Worm (Caenorhabditis elegans) whole organism, L4 larva: ENCODE data around the gene F35A5.1.

Experiments
- F10B5.3 ChIP-seq: sonication (generic microtip); optimal IDR thresholded peaks from 2 replicates; lab custom pipeline; 2016; ENCODE audit warnings: mild to moderate bottlenecking, missing genetic modification characterization, missing compliant biosample characterization
- aha-1 ChIP-seq: fragments of 150-350 bp; peaks from one replicate; lab custom pipeline; 2014; ENCODE audit warnings: missing biosample characterization, missing genetic modification characterization
- aly-2 ChIP-seq: sonication (generic microtip); optimal IDR thresholded peaks from 2 replicates; lab custom pipeline; 2018; ENCODE audit warnings: missing biosample characterization, missing genetic modification characterization
- ceh-32 ChIP-seq: sonication (generic microtip); optimal IDR thresholded peaks from 2 replicates; lab custom pipeline; 2016; ENCODE audit warnings: mild to moderate bottlenecking, missing genetic modification characterization, missing compliant biosample characterization; ENCODE audit not compliant: poor library complexity
- ceh-62 ChIP-seq: sonication (generic microtip); optimal IDR thresholded peaks from 2 replicates; lab custom pipeline; 2017; ENCODE audit warnings: missing biosample characterization, missing genetic modification characterization
- ces-1 ChIP-seq: fragments of 150-350 bp; sonication (generic microtip); optimal IDR thresholded peaks from 4 replicates; lab custom pipeline; 2014; ENCODE audit warnings: missing biosample characterization, missing genetic modification reagents, missing genetic modification characterization
- cey-2 ChIP-seq: sonication (generic microtip); optimal IDR thresholded peaks from 3 replicates; lab custom pipeline; 2017; ENCODE audit warnings: missing genetic modification characterization, mild to moderate bottlenecking, missing compliant biosample characterization, antibody characterized with exemption, borderline replicate concordance; ENCODE audit not compliant: insufficient read depth
- daf-12 ChIP-seq: fragments of 150-350 bp; optimal IDR thresholded peaks from 2 replicates; lab custom pipeline; 2014; ENCODE audit warnings: missing biosample characterization, missing genetic modification reagents, missing genetic modification characterization
- daf-16 ChIP-seq, 3 experiments: sonication (generic microtip); optimal IDR thresholded peaks; 2 replicates each; lab custom pipeline; 2016 to 2017; ENCODE audit warnings: missing genetic modification characterization in 3 of 3, missing genetic modification reagents in 3 of 3, mild to moderate bottlenecking in 2 of 3, missing compliant biosample characterization in 2 of 3, missing biosample characterization in 1 of 3, moderate library complexity in 1 of 3
- daf-8 ChIP-seq: fragments of 200-800 bp; sonication (Bioruptor generic); IDR thresholded peaks from 2 replicates; pipeline ENCODE4 v1.3.6; 2022; ENCODE audit warnings: missing genetic modification characterization, missing compliant biosample characterization
- dmd-8 ChIP-seq: fragments of 200-800 bp; sonication (Bioruptor generic); IDR thresholded peaks from 2 replicates; pipeline ENCODE4 v1.3.6; 2022; ENCODE audit warnings: missing genetic modification characterization, missing compliant biosample characterization
- dve-1 ChIP-seq: sonication (generic microtip); optimal IDR thresholded peaks from 2 replicates; lab custom pipeline; 2017; ENCODE audit warnings: antibody characterized with exemption, mild to moderate bottlenecking, missing genetic modification characterization, missing compliant biosample characterization; ENCODE audit not compliant: insufficient read depth
- egl-27 ChIP-seq: sonication (generic microtip); optimal IDR thresholded peaks from 3 replicates; lab custom pipeline; 2017; ENCODE audit warnings: missing biosample characterization, missing genetic modification reagents, missing genetic modification characterization
- fkh-10 ChIP-seq: fragments of 150-350 bp; optimal IDR thresholded peaks from 2 replicates; lab custom pipeline; 2014; ENCODE audit warnings: missing biosample characterization, missing genetic modification reagents, missing genetic modification characterization
- hlh-11 ChIP-seq: fragments of 200-800 bp; sonication (Bioruptor generic); optimal IDR thresholded peaks from 2 replicates; lab custom pipeline; 2018; ENCODE audit warnings: mild to moderate bottlenecking, missing genetic modification characterization, missing compliant biosample characterization
- hlh-30 ChIP-seq: sonication (generic microtip); optimal IDR thresholded peaks from 2 replicates; lab custom pipeline; 2017; ENCODE audit warnings: antibody characterized with exemption, mild to moderate bottlenecking, missing genetic modification characterization, missing compliant biosample characterization; ENCODE audit not compliant: insufficient read depth
- lin-13 ChIP-seq: fragments of 150-350 bp; optimal IDR thresholded peaks from 2 replicates; lab custom pipeline; 2014; ENCODE audit warnings: missing biosample characterization, missing genetic modification reagents, missing genetic modification characterization
- lsy-2 ChIP-seq, 2 experiments: fragments of 150-350 bp in 1 of 2; sonication (generic microtip) in 1 of 2; optimal IDR thresholded peaks; 2 replicates each; lab custom pipeline; 2014 to 2017; ENCODE audit warnings: missing biosample characterization in 2 of 2, missing genetic modification characterization in 2 of 2
- madf-5 ChIP-seq, 2 experiments: fragments of 200-800 bp; sonication (Bioruptor generic); IDR thresholded peaks; 2 replicates each; pipeline ENCODE4 v1.3.6; 2022; ENCODE audit warnings: missing compliant biosample characterization in 2 of 2, missing genetic modification characterization in 2 of 2
- mdt-29 ChIP-seq: fragments of 200-800 bp; sonication (Bioruptor generic); IDR thresholded peaks from 2 replicates; pipeline ENCODE4 v1.3.6; 2022; ENCODE audit warnings: missing genetic modification reagents, missing genetic modification characterization, missing compliant biosample characterization
- mes-2 ChIP-seq: sonication (generic microtip); optimal IDR thresholded peaks from 2 replicates; lab custom pipeline; 2016; ENCODE audit warnings: missing genotype, mild to moderate bottlenecking, missing genetic modification characterization, missing compliant biosample characterization; ENCODE audit not compliant: poor library complexity, severe bottlenecking
- mxl-2 ChIP-seq: fragments of 200-800 bp; sonication (Bioruptor generic); conservative IDR thresholded peaks from 2 replicates; pipeline ENCODE4 v1.3.6; 2022; ENCODE audit warnings: missing genetic modification reagents, missing genetic modification characterization, missing compliant biosample characterization
- mxl-3 ChIP-seq: fragments of 200-800 bp; sonication (Bioruptor generic); optimal IDR thresholded peaks from 2 replicates; lab custom pipeline; 2018; ENCODE audit warnings: mild to moderate bottlenecking, missing genetic modification characterization, missing compliant biosample characterization
- nhr-28 ChIP-seq: fragments of 150-350 bp; optimal IDR thresholded peaks from 2 replicates; lab custom pipeline; 2014; ENCODE audit warnings: missing biosample characterization, missing genetic modification characterization
- nhr-42 ChIP-seq: fragments of 200-800 bp; sonication (Bioruptor generic); IDR thresholded peaks from 2 replicates; pipeline ENCODE4 v1.3.6; 2022; ENCODE audit warnings: missing genetic modification characterization, missing compliant biosample characterization
- nhr-48 ChIP-seq: sonication (generic microtip); optimal IDR thresholded peaks from 2 replicates; lab custom pipeline; 2016; ENCODE audit warnings: mild to moderate bottlenecking, missing genetic modification characterization, missing compliant biosample characterization
- nhr-6 ChIP-seq: fragments of 150-350 bp; optimal IDR thresholded peaks from 2 replicates; lab custom pipeline; 2014; ENCODE audit warnings: missing biosample characterization, missing genetic modification characterization
- pqm-1 ChIP-seq: sonication (generic microtip); optimal IDR thresholded peaks from 2 replicates; lab custom pipeline; 2017; ENCODE audit warnings: missing biosample characterization, missing genetic modification characterization
- rbr-2 ChIP-seq: sonication (generic microtip); optimal IDR thresholded peaks from 2 replicates; lab custom pipeline; 2016; ENCODE audit warnings: missing genotype, missing genetic modification characterization, missing compliant biosample characterization
- skn-1 ChIP-seq: fragments of 150-350 bp; optimal IDR thresholded peaks from 2 replicates; lab custom pipeline; 2014; ENCODE audit warnings: missing biosample characterization, missing genetic modification characterization
- spr-1 ChIP-seq: sonication (generic microtip); optimal IDR thresholded peaks from 2 replicates; lab custom pipeline; 2016; ENCODE audit warnings: mild to moderate bottlenecking, missing genetic modification characterization, missing compliant biosample characterization
- spr-3 ChIP-seq: fragments of 200-800 bp; sonication (Bioruptor generic); optimal IDR thresholded peaks from 2 replicates; lab custom pipeline; 2018; ENCODE audit warnings: mild to moderate bottlenecking, missing genetic modification characterization, missing compliant biosample characterization
- tag-97 ChIP-seq: fragments of 200-800 bp; sonication (Bioruptor generic); IDR thresholded peaks from 2 replicates; pipeline ENCODE4 v1.3.6; 2022; ENCODE audit warnings: missing genetic modification characterization, missing compliant biosample characterization
- unc-39 ChIP-seq: sonication (generic microtip); optimal IDR thresholded peaks from 2 replicates; lab custom pipeline; 2017; ENCODE audit warnings: missing biosample characterization, missing genetic modification characterization
- unc-62 ChIP-seq, 3 experiments: fragments of 150-350 bp in 1 of 3; sonication (generic microtip); optimal IDR thresholded peaks in 2 of 3; peaks in 1 of 3; 1 replicate in 1 of 3; 2 replicates in 2 of 3; lab custom pipeline; 2014 to 2017; ENCODE audit warnings: missing biosample characterization in 3 of 3, missing genetic modification characterization in 3 of 3, missing genetic modification reagents in 3 of 3, missing genotype in 1 of 3
- zag-1 ChIP-seq: fragments of 150-350 bp; optimal IDR thresholded peaks from 2 replicates; lab custom pipeline; 2014; ENCODE audit warnings: missing biosample characterization, missing genetic modification characterization
- zfp-2 ChIP-seq: sonication (generic microtip); optimal IDR thresholded peaks from 2 replicates; lab custom pipeline; 2016; ENCODE audit warnings: mild to moderate bottlenecking, missing genetic modification characterization, missing compliant biosample characterization
- zip-2 ChIP-seq: fragments of 150-350 bp; optimal IDR thresholded peaks from 2 replicates; lab custom pipeline; 2014; ENCODE audit warnings: missing biosample characterization, missing genetic modification characterization

F35A5.1 gene

ce11 chrX:3772405-3772804 is 34.9 kb upstream of the F35A5.1 start, which contains the start of gene F47B7.2:
Gene F47B7.2, plus strand, starts transcription at chrX:3772762.
- no peak for TF ChIP-seq daf-12
- peak; percentile 31 for TF ChIP-seq ces-1 (GFP tag; lab: Kevin White, UChicago)
- no peak for TF ChIP-seq F10B5.3
- TF ChIP-seq unc-39 (tag; lab: Kevin White, UChicago), result no peak
- peak; percentile 40 for TF ChIP-seq mes-2 (tag; lab: Kevin White, UChicago)
- no peak for TF ChIP-seq nhr-48 (tag; lab: Kevin White, UChicago)
- TF ChIP-seq ceh-62 (tag; lab: Kevin White, UChicago), result no peak
- peak; percentile 10 for TF ChIP-seq rbr-2 (tag; lab: Kevin White, UChicago)
- no peak for TF ChIP-seq unc-62 (GFP tag; optimal IDR thresholded peaks at IDR 0.05 in 1 of 2; lab: Kevin White, UChicago)
- TF ChIP-seq unc-62 (tag; optimal IDR thresholded peaks at IDR 0.05; lab: Kevin White, UChicago), result no peak
- TF ChIP-seq cey-2 (tag; lab: Kevin White, UChicago), result no peak

DNA sequence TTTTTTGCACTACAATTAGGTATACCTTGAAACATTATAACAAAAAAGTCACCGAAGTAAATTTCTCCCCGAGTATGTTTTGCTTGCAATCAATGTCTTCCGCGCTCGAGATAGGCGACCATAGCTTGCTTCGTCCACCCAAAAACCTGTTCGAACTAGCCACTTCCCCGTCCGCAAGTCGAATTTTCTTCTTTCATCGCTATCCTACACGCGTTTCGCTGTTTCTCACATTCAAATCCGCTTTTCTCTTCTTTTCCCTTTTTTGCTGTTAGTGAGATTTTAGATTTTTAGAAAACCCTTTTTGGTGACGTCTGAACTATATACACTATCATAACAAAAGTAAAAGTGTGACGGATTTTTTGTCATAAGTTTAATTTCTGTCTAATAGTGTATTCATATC is 34.0 kb upstream of the F35A5.1 start:
- TF ChIP-seq zfp-2 (no peak), ceh-32 (no peak), madf-5 (GFP tag; IDR thresholded peaks at IDR 0.05; lab: Robert Waterston, UW) (no peak), mxl-3 (peak; percentile 5), nhr-28 (tag; lab: Kevin White, UChicago) (peak; percentile 7), hlh-11 (tag; lab: Kevin White, UChicago) (peak; percentile 14), aha-1 (tag; lab: Kevin White, UChicago) (peak; percentile 4), nhr-42 (GFP tag; lab: Robert Waterston, UW) (no peak), unc-62 (GFP tag; optimal IDR thresholded peaks at IDR 0.05 in 1 of 2; lab: Kevin White, UChicago) (peak in 1 of 2 experiments; percentile 95), unc-62 (tag; optimal IDR thresholded peaks at IDR 0.05; lab: Kevin White, UChicago) (no peak), tag-97 (GFP tag; lab: Robert Waterston, UW) (no peak), dmd-8 (GFP tag; lab: Robert Waterston, UW) (no peak), pqm-1 (tag; lab: Kevin White, UChicago) (no peak), spr-3 (GFP tag; lab: Kevin White, UChicago) (no peak), zag-1 (no peak), fkh-10 (no peak), ces-1 (GFP tag; lab: Kevin White, UChicago) (no peak)

DNA sequence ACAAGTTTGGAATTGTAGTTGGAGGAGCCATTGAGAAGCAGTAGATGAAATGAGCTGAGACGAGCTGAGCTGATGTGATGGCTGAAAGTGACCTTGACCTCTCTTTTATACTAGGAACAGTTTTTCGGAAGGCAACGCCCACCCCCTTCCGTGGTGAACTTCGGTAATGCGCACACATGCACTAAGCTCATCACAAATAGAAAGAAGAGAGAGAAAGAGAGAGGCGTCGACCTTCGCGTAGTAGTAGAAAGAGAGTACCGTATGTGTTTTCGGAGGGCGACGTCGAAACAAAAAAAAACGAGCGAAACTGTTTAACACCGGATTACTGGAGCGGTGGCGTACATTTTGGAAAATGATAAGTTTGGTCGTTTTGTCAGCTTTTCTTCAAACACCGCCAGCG is 26.2 kb upstream of the F35A5.1 start, which contains the start of gene marg-1:
marg-1 (minus strand) TSS at position 101 of the 400 bp plus-strand sequence.
- peak; percentile 27 for TF ChIP-seq aha-1 (tag; lab: Kevin White, UChicago)
- no peak for TF ChIP-seq skn-1

- TF ChIP-seq unc-62 (GFP tag; optimal IDR thresholded peaks at IDR 0.05 in 1 of 2; lab: Kevin White, UChicago) (peak in 1 of 2 experiments; percentile 97), unc-62 (tag; optimal IDR thresholded peaks at IDR 0.05; lab: Kevin White, UChicago) (no peak), nhr-6 (tag; lab: Kevin White, UChicago) (no peak), zag-1 (no peak), egl-27 (tag; lab: Kevin White, UChicago) (no peak), spr-1 (tag; lab: Kevin White, UChicago) (no peak), lsy-2 (tag; optimal IDR thresholded peaks at IDR 0.05; lab: Kevin White, UChicago) (no peak)
These were observed 23.6 kb upstream of the F35A5.1 start for ce11 chrX:3783659-3784058.

- TF ChIP-seq mxl-2 (GFP tag; lab: Robert Waterston, UW), result no peak
- peak; percentile 30 for TF ChIP-seq dve-1
- TF ChIP-seq nhr-6 (tag; lab: Kevin White, UChicago), result no peak
- no peak for TF ChIP-seq daf-8
- TF ChIP-seq aly-2 (tag; lab: Kevin White, UChicago), result no peak
- TF ChIP-seq pqm-1 (tag; lab: Kevin White, UChicago), result peak; percentile 32
- TF ChIP-seq cey-2 (tag; lab: Kevin White, UChicago), result no peak
- no peak for TF ChIP-seq zfp-2
- peak; percentile 24 for TF ChIP-seq nhr-28 (tag; lab: Kevin White, UChicago)
- no peak for TF ChIP-seq mdt-29 (GFP tag; lab: Robert Waterston, UW)
- no peak for TF ChIP-seq zip-2
- peak; percentile 13 for TF ChIP-seq hlh-30 (tag; lab: Kevin White, UChicago)
- TF ChIP-seq daf-16 (GFP tag; optimal IDR thresholded peaks at IDR 0.05; lab: Kevin White, UChicago), result no peak
- peak; percentile 96 for TF ChIP-seq daf-16 (tag; optimal IDR thresholded peaks at IDR 0.05; lab: Kevin White, UChicago)
- no peak for TF ChIP-seq lin-13
These were observed 22.0 kb upstream of the F35A5.1 start for ce11 chrX:3785111-3785808.
